Worm (Caenorhabditis elegans) whole organism, late embryonic: ENCODE data around the gene sto-2.
A peak's percentile ranks its signal among the peaks of the same experiment; 100 is the strongest.

ENCODE experiments used
- F13H6.1 ChIP-seq: sonication (generic microtip); optimal IDR thresholded peaks from 2 replicates; lab custom pipeline; 2016; ENCODE audit warnings: missing genetic modification characterization, missing compliant biosample characterization
- K02D7.2 ChIP-seq: sonication (generic microtip); optimal IDR thresholded peaks from 2 replicates; lab custom pipeline; 2017; ENCODE audit warnings: mild to moderate bottlenecking, missing genetic modification characterization, missing compliant biosample characterization
- K09A11.1 ChIP-seq: sonication (generic microtip); optimal IDR thresholded peaks from 2 replicates; lab custom pipeline; 2017; ENCODE audit warnings: antibody characterized with exemption, mild to moderate bottlenecking, missing genetic modification characterization, missing compliant biosample characterization; ENCODE audit not compliant: insufficient read depth
- ahr-1 ChIP-seq: sonication (generic microtip); optimal IDR thresholded peaks from 2 replicates; lab custom pipeline; 2016; ENCODE audit warnings: missing genetic modification characterization, missing compliant biosample characterization
- ceh-19 ChIP-seq: fragments of 200-800 bp; sonication (Bioruptor generic); optimal IDR thresholded peaks from 2 replicates; lab custom pipeline; 2018; ENCODE audit warnings: mild to moderate bottlenecking, missing genetic modification characterization, missing compliant biosample characterization
- ceh-2 ChIP-seq: sonication (generic microtip); optimal IDR thresholded peaks from 2 replicates; lab custom pipeline; 2016; ENCODE audit warnings: missing genotype, missing genetic modification characterization, missing compliant biosample characterization
- ceh-22 ChIP-seq: sonication (generic microtip); optimal IDR thresholded peaks from 2 replicates; lab custom pipeline; 2017; ENCODE audit warnings: missing biosample characterization, missing genetic modification characterization
- ceh-24 ChIP-seq: sonication (generic microtip); optimal IDR thresholded peaks from 2 replicates; lab custom pipeline; 2016; ENCODE audit warnings: mild to moderate bottlenecking, missing genetic modification characterization, missing compliant biosample characterization
- ceh-30 ChIP-seq: fragments of 150-350 bp; optimal IDR thresholded peaks from 2 replicates; lab custom pipeline; 2014; ENCODE audit warnings: missing biosample characterization, missing genetic modification characterization
- ceh-31 ChIP-seq: sonication (generic microtip); optimal IDR thresholded peaks from 2 replicates; lab custom pipeline; 2016; ENCODE audit warnings: missing genetic modification characterization, missing compliant biosample characterization
- ceh-45 ChIP-seq: fragments of 200-800 bp; sonication (Bioruptor generic); IDR thresholded peaks from 2 replicates; pipeline ENCODE4 v1.3.6; 2022; ENCODE audit warnings: missing genetic modification reagents, missing genetic modification characterization, missing compliant biosample characterization
- ceh-48 ChIP-seq: sonication (generic microtip); optimal IDR thresholded peaks from 2 replicates; lab custom pipeline; 2016; ENCODE audit warnings: missing genetic modification characterization, inconsistent platforms, missing compliant biosample characterization
- ceh-9 ChIP-seq: sonication (generic microtip); optimal IDR thresholded peaks from 2 replicates; lab custom pipeline; 2016; ENCODE audit warnings: mild to moderate bottlenecking, missing genetic modification characterization, inconsistent platforms, missing compliant biosample characterization
- che-1 ChIP-seq: sonication (generic microtip); optimal IDR thresholded peaks from 2 replicates; lab custom pipeline; 2016; ENCODE audit warnings: mild to moderate bottlenecking, missing genetic modification characterization, missing compliant biosample characterization
- dve-1 ChIP-seq: sonication (generic microtip); optimal IDR thresholded peaks from 2 replicates; lab custom pipeline; 2017; ENCODE audit warnings: antibody characterized with exemption, mild to moderate bottlenecking, missing genetic modification characterization, missing compliant biosample characterization
- elt-2 ChIP-seq: sonication (generic microtip); optimal IDR thresholded peaks from 2 replicates; lab custom pipeline; 2016; ENCODE audit warnings: missing genetic modification reagents, missing genetic modification characterization, missing compliant biosample characterization
- fkh-6 ChIP-seq: sonication (generic microtip); optimal IDR thresholded peaks from 2 replicates; lab custom pipeline; 2016; ENCODE audit warnings: missing genetic modification characterization, missing compliant biosample characterization
- hlh-13 ChIP-seq: fragments of 200-800 bp; sonication (Bioruptor generic); optimal IDR thresholded peaks from 2 replicates; lab custom pipeline; 2018; ENCODE audit warnings: mild to moderate bottlenecking, missing genetic modification characterization, missing compliant biosample characterization
- hlh-15 ChIP-seq: sonication (generic microtip); optimal IDR thresholded peaks from 2 replicates; lab custom pipeline; 2016; ENCODE audit warnings: missing genetic modification characterization, missing compliant biosample characterization
- hlh-30 ChIP-seq: sonication (generic microtip); optimal IDR thresholded peaks from 2 replicates; lab custom pipeline; 2017; ENCODE audit warnings: antibody characterized with exemption, missing genetic modification characterization, missing compliant biosample characterization; ENCODE audit not compliant: insufficient read depth
- hlh-6 ChIP-seq: sonication (generic microtip); optimal IDR thresholded peaks from 2 replicates; lab custom pipeline; 2016; ENCODE audit warnings: missing genotype, missing genetic modification characterization, missing compliant biosample characterization
- madf-2 ChIP-seq: sonication (generic microtip); optimal IDR thresholded peaks from 2 replicates; lab custom pipeline; 2017; ENCODE audit warnings: missing genetic modification characterization, missing compliant biosample characterization
- nfya-1 ChIP-seq: sonication (generic microtip); optimal IDR thresholded peaks from 2 replicates; lab custom pipeline; 2017; ENCODE audit warnings: missing genetic modification characterization, mild to moderate bottlenecking, missing compliant biosample characterization, antibody characterized with exemption, moderate library complexity
- npax-4 ChIP-seq: sonication (generic microtip); optimal IDR thresholded peaks from 2 replicates; lab custom pipeline; 2016; ENCODE audit warnings: missing genetic modification characterization, missing compliant biosample characterization
- odd-2 ChIP-seq: sonication (generic microtip); optimal IDR thresholded peaks from 2 replicates; lab custom pipeline; 2017; ENCODE audit warnings: antibody characterized with exemption, mild to moderate bottlenecking, missing genetic modification characterization, missing compliant biosample characterization
- pag-3 ChIP-seq: sonication (generic microtip); optimal IDR thresholded peaks from 2 replicates; lab custom pipeline; 2016; ENCODE audit warnings: missing compliant biosample characterization, missing genetic modification characterization, borderline replicate concordance
- pros-1 ChIP-seq: fragments of 150-350 bp; optimal IDR thresholded peaks from 2 replicates; lab custom pipeline; 2014; ENCODE audit warnings: missing biosample characterization, missing genetic modification reagents, missing genetic modification characterization
- rnt-1 ChIP-seq: sonication (generic microtip); optimal IDR thresholded peaks from 2 replicates; lab custom pipeline; 2016; ENCODE audit warnings: missing genetic modification characterization, missing compliant biosample characterization
- sox-2 ChIP-seq: fragments of 200-800 bp; sonication (Bioruptor generic); IDR thresholded peaks from 2 replicates; pipeline ENCODE4 v1.3.6; 2022; ENCODE audit warnings: missing genetic modification reagents, missing genetic modification characterization, missing compliant biosample characterization
- syd-9 ChIP-seq: sonication (generic microtip); optimal IDR thresholded peaks from 2 replicates; lab custom pipeline; 2016; ENCODE audit warnings: mild to moderate bottlenecking, missing genetic modification characterization, moderate library complexity, missing compliant biosample characterization
- tbx-7 ChIP-seq: sonication (generic microtip); optimal IDR thresholded peaks from 2 replicates; lab custom pipeline; 2016; ENCODE audit warnings: missing genotype, missing genetic modification characterization, missing compliant biosample characterization
- unc-55 ChIP-seq: sonication (generic microtip); optimal IDR thresholded peaks from 2 replicates; lab custom pipeline; 2017; ENCODE audit warnings: missing biosample characterization, missing genetic modification reagents, missing genetic modification characterization
- unc-86 ChIP-seq: sonication (generic microtip); optimal IDR thresholded peaks from 2 replicates; lab custom pipeline; 2016; ENCODE audit warnings: missing genetic modification characterization, missing compliant biosample characterization
- zip-5 ChIP-seq: sonication (generic microtip); optimal IDR thresholded peaks from 2 replicates; lab custom pipeline; 2016; ENCODE audit warnings: missing genetic modification characterization, missing compliant biosample characterization
- ztf-16 ChIP-seq: sonication (generic microtip); optimal IDR thresholded peaks from 2 replicates; lab custom pipeline; 2017; ENCODE audit warnings: missing genetic modification characterization, missing compliant biosample characterization

sto-2 gene

ce11 chrX:5354022-5354876, 31.1 kb upstream of the sto-2 start, which contains the start of gene pfn-2 (continued):
- TF ChIP-seq ceh-2 (tag; lab: Kevin White, UChicago) = peak; percentile 50
- TF ChIP-seq unc-86 (tag; lab: Kevin White, UChicago) = no peak
- no peak for TF ChIP-seq ceh-45 (GFP tag; lab: Robert Waterston, UW)
- TF ChIP-seq ceh-24 (tag; lab: Kevin White, UChicago) = no peak
- no peak for TF ChIP-seq zip-5 (tag; lab: Kevin White, UChicago)

ce11 chrX:5348529-5349148, 25.5 kb upstream of the sto-2 start, which contains the start of gene syx-3:
TSS of gene syx-3 (plus strand) at chrX:5349098.
- no peak for TF ChIP-seq zip-5 (tag; lab: Kevin White, UChicago)
- TF ChIP-seq hlh-6 (tag; lab: Kevin White, UChicago) = no peak
- no peak for TF ChIP-seq ceh-22
- no peak for TF ChIP-seq syd-9
- TF ChIP-seq ceh-2 (tag; lab: Kevin White, UChicago) = no peak
- TF ChIP-seq sox-2 (GFP tag; lab: Robert Waterston, UW) = no peak
- TF ChIP-seq ceh-31 (tag; lab: Kevin White, UChicago) = no peak
- TF ChIP-seq ztf-16 (tag; lab: Kevin White, UChicago) = no peak
- no peak for TF ChIP-seq F13H6.1 (tag; lab: Kevin White, UChicago)
- no peak for TF ChIP-seq tbx-7 (tag; lab: Kevin White, UChicago)
- TF ChIP-seq madf-2 = no peak
- no peak for TF ChIP-seq pros-1 (tag; lab: Kevin White, UChicago)
- no peak for TF ChIP-seq K09A11.1 (tag; lab: Kevin White, UChicago)
- TF ChIP-seq che-1 (tag; lab: Kevin White, UChicago) = no peak
- TF ChIP-seq hlh-13 (GFP tag; lab: Kevin White, UChicago) = no peak
- no peak for TF ChIP-seq npax-4 (tag; lab: Kevin White, UChicago)

- TF ChIP-seq ceh-48 (tag; lab: Kevin White, UChicago) (no peak), unc-55 (GFP tag; lab: Kevin White, UChicago) (no peak), hlh-15 (no peak), pros-1 (tag; lab: Kevin White, UChicago) (no peak), rnt-1 (tag; lab: Kevin White, UChicago) (no peak)
Observed at ce11 chrX:5347856-5348255, 24.7 kb upstream of the sto-2 start.

ce11 chrX:5346303-5346702, 23.1 kb upstream of the sto-2 start:
- no peak for TF ChIP-seq K02D7.2
- TF ChIP-seq ahr-1 = no peak
- TF ChIP-seq ceh-9 (tag; lab: Kevin White, UChicago) = no peak
- no peak for TF ChIP-seq hlh-30 (tag; lab: Kevin White, UChicago)
- TF ChIP-seq nfya-1 (tag; lab: Kevin White, UChicago) = no peak
- no peak for TF ChIP-seq ceh-31 (tag; lab: Kevin White, UChicago)
- no peak for TF ChIP-seq hlh-13 (GFP tag; lab: Kevin White, UChicago)
- no peak for TF ChIP-seq dve-1 (tag; lab: Kevin White, UChicago)
- no peak for TF ChIP-seq pag-3 (tag; lab: Kevin White, UChicago)
- TF ChIP-seq ceh-19 (GFP tag; lab: Kevin White, UChicago) = no peak

- TF ChIP-seq ceh-45 (GFP tag; lab: Robert Waterston, UW) = no peak
- TF ChIP-seq odd-2 = no peak
- no peak for TF ChIP-seq che-1 (tag; lab: Kevin White, UChicago)
- no peak for TF ChIP-seq madf-2
- TF ChIP-seq hlh-30 (tag; lab: Kevin White, UChicago) = no peak
- no peak for TF ChIP-seq unc-86 (tag; lab: Kevin White, UChicago)
- TF ChIP-seq ceh-9 (tag; lab: Kevin White, UChicago) = no peak
- TF ChIP-seq hlh-6 (tag; lab: Kevin White, UChicago) = no peak
- TF ChIP-seq K02D7.2 = no peak
- no peak for TF ChIP-seq ceh-22
- TF ChIP-seq ceh-30 = no peak
- no peak for TF ChIP-seq elt-2
- no peak for TF ChIP-seq syd-9
- TF ChIP-seq F13H6.1 (tag; lab: Kevin White, UChicago) = no peak
- TF ChIP-seq fkh-6 (tag; lab: Kevin White, UChicago) = no peak
Observed at ce11 chrX:5344287-5344686, 21.1 kb upstream of the sto-2 start, which contains the start of gene C26B9.1. TSS of gene C26B9.1 (plus strand) at chrX:5344587.
